Worm (Caenorhabditis elegans) whole organism, young adult: Measurements from ENCODE around the gene aipl-1.
"Not testable (repeated sequence)": the region's sequence is repeated elsewhere in the genome, so short reads cannot be mapped to it uniquely, and the experiment has no call there.

Source experiments
- B0019.2 ChIP-seq: fragments of 200-800 bp; sonication (Bioruptor generic); conservative IDR thresholded peaks from 2 replicates; pipeline ENCODE4 v1.3.6; 2022; ENCODE audit warnings: missing genetic modification reagents, missing genetic modification characterization, missing compliant biosample characterization
- B0035.1 ChIP-seq: sonication (generic microtip); optimal IDR thresholded peaks from 2 replicates; lab custom pipeline; 2016; ENCODE audit warnings: missing genetic modification characterization, mild to moderate bottlenecking, missing compliant biosample characterization, missing genotype, missing genetic modification reagents
- B0336.3 ChIP-seq: fragments of 200-800 bp; sonication (Bioruptor generic); IDR thresholded peaks from 2 replicates; pipeline ENCODE4 v1.3.6; 2022; ENCODE audit warnings: missing genetic modification characterization, missing compliant biosample characterization
- C06A6.2 ChIP-seq: fragments of 200-800 bp; sonication (Bioruptor generic); conservative IDR thresholded peaks from 2 replicates; pipeline ENCODE4 v1.3.6; 2022; ENCODE audit warnings: missing genetic modification characterization, missing compliant biosample characterization
- C17E4.6 ChIP-seq: fragments of 200-800 bp; sonication (Bioruptor generic); IDR thresholded peaks from 2 replicates; pipeline ENCODE4 v1.3.6; 2022; ENCODE audit warnings: missing genetic modification reagents, missing genetic modification characterization, missing compliant biosample characterization
- F10E7.11 ChIP-seq: sonication (generic microtip); optimal IDR thresholded peaks from 2 replicates; lab custom pipeline; 2017; ENCODE audit warnings: mild to moderate bottlenecking, missing genetic modification characterization, moderate library complexity, missing compliant biosample characterization
- F39B2.1 ChIP-seq: fragments of 200-800 bp; sonication (Bioruptor generic); IDR thresholded peaks from 2 replicates; pipeline ENCODE4 v1.3.6; 2022; ENCODE audit warnings: missing genetic modification reagents, missing genetic modification characterization, missing compliant biosample characterization
- F55B11.4 ChIP-seq: sonication (generic microtip); optimal IDR thresholded peaks from 2 replicates; lab custom pipeline; 2016; ENCODE audit warnings: missing compliant biosample characterization, missing genetic modification characterization, borderline replicate concordance; ENCODE audit not compliant: insufficient read depth
- F57A8.1 ChIP-seq: fragments of 200-800 bp; sonication (Bioruptor generic); optimal IDR thresholded peaks from 2 replicates; lab custom pipeline; 2018; ENCODE audit warnings: mild to moderate bottlenecking, missing genetic modification characterization, moderate library complexity, missing compliant biosample characterization
- K11D2.4 ChIP-seq: fragments of 200-800 bp; sonication (Bioruptor generic); IDR thresholded peaks from 2 replicates; pipeline ENCODE4 v1.3.6; 2022; ENCODE audit warnings: missing genetic modification reagents, missing genetic modification characterization, missing compliant biosample characterization
- T26A5.8 ChIP-seq: sonication (generic microtip); optimal IDR thresholded peaks from 2 replicates; lab custom pipeline; 2016; ENCODE audit warnings: missing genetic modification characterization, missing compliant biosample characterization
- Y53F4B.3 ChIP-seq: fragments of 200-800 bp; sonication (Bioruptor generic); IDR thresholded peaks from 2 replicates; pipeline ENCODE4 v1.3.6; 2022; ENCODE audit warnings: missing genetic modification reagents, missing genetic modification characterization, missing compliant biosample characterization
- Y53G8AR.9 ChIP-seq: fragments of 200-800 bp; sonication (Bioruptor generic); conservative IDR thresholded peaks from 2 replicates; pipeline ENCODE4 v1.3.6; 2022; ENCODE audit warnings: missing genetic modification reagents, missing genetic modification characterization, missing compliant biosample characterization
- Y95B8A.8 ChIP-seq: fragments of 200-800 bp; sonication (Bioruptor generic); IDR thresholded peaks from 2 replicates; pipeline ENCODE4 v1.3.6; 2022; ENCODE audit warnings: missing genetic modification reagents, missing genetic modification characterization, missing compliant biosample characterization
- aptf-2 ChIP-seq: fragments of 200-800 bp; sonication (Bioruptor generic); conservative IDR thresholded peaks from 2 replicates; pipeline ENCODE4 v1.3.6; 2022; ENCODE audit warnings: missing genetic modification reagents, missing genetic modification characterization, missing compliant biosample characterization
- ceh-100 ChIP-seq: fragments of 200-800 bp; sonication (Bioruptor generic); IDR thresholded peaks from 2 replicates; pipeline ENCODE4 v1.3.6; 2022; ENCODE audit warnings: missing genetic modification reagents, missing genetic modification characterization, missing compliant biosample characterization
- ceh-27 ChIP-seq: fragments of 200-800 bp; sonication (Bioruptor generic); optimal IDR thresholded peaks from 2 replicates; lab custom pipeline; 2018; ENCODE audit warnings: mild to moderate bottlenecking, missing genetic modification characterization, moderate library complexity, missing compliant biosample characterization
- ceh-91 ChIP-seq: fragments of 200-800 bp; sonication (Bioruptor generic); IDR thresholded peaks from 2 replicates; pipeline ENCODE4 v1.3.6; 2022; ENCODE audit warnings: missing genetic modification reagents, missing genetic modification characterization, missing compliant biosample characterization
- die-1 ChIP-seq: sonication (generic microtip); optimal IDR thresholded peaks from 2 replicates; lab custom pipeline; 2016; ENCODE audit warnings: missing genotype, mild to moderate bottlenecking, missing genetic modification characterization, missing compliant biosample characterization
- dox-1 ChIP-seq: fragments of 200-800 bp; sonication (Bioruptor generic); IDR thresholded peaks from 2 replicates; pipeline ENCODE4 v1.3.6; 2022; ENCODE audit warnings: missing genetic modification reagents, missing genetic modification characterization, missing compliant biosample characterization
- efl-1 ChIP-seq: fragments of 150-350 bp; optimal IDR thresholded peaks from 2 replicates; lab custom pipeline; 2014; ENCODE audit warnings: missing biosample characterization, missing genetic modification reagents, missing genetic modification characterization
- egl-18 ChIP-seq: fragments of 200-800 bp; sonication (Bioruptor generic); IDR thresholded peaks from 2 replicates; pipeline ENCODE4 v1.3.6; 2022; ENCODE audit warnings: missing genetic modification reagents, missing genetic modification characterization, missing compliant biosample characterization
- egrh-3 ChIP-seq: fragments of 200-800 bp; sonication (Bioruptor generic); IDR thresholded peaks from 2 replicates; pipeline ENCODE4 v1.3.6; 2022; ENCODE audit warnings: missing genetic modification reagents, missing genetic modification characterization, missing compliant biosample characterization
- ekl-4 ChIP-seq: fragments of 200-800 bp; sonication (Bioruptor generic); IDR thresholded peaks from 2 replicates; pipeline ENCODE4 v1.3.6; 2022; ENCODE audit warnings: missing genetic modification reagents, missing genetic modification characterization, missing compliant biosample characterization
- gei-17 ChIP-seq: fragments of 200-800 bp; sonication (Bioruptor generic); optimal IDR thresholded peaks from 2 replicates; lab custom pipeline; 2018; ENCODE audit warnings: mild to moderate bottlenecking, missing genetic modification characterization, missing compliant biosample characterization
- hmg-20 ChIP-seq: fragments of 200-800 bp; sonication (Bioruptor generic); IDR thresholded peaks from 2 replicates; pipeline ENCODE4 v1.3.6; 2022; ENCODE audit warnings: missing genetic modification reagents, missing genetic modification characterization, missing compliant biosample characterization
- lag-1 ChIP-seq: fragments of 200-800 bp; sonication (Bioruptor generic); IDR thresholded peaks from 2 replicates; pipeline ENCODE4 v1.3.6; 2022; ENCODE audit warnings: missing genetic modification reagents, missing genetic modification characterization, missing compliant biosample characterization
- lin-35 ChIP-seq, 3 experiments: fragments of 150-350 bp in 2 of 3; sonication (generic microtip) in 1 of 3; optimal IDR thresholded peaks; 2 replicates each; lab custom pipeline; 2014 to 2018; ENCODE audit warnings: missing biosample characterization in 3 of 3, missing genetic modification characterization in 3 of 3, missing genetic modification reagents in 3 of 3
- lin-40 ChIP-seq: sonication (generic microtip); optimal IDR thresholded peaks from 2 replicates; lab custom pipeline; 2016; ENCODE audit warnings: missing genetic modification characterization, mild to moderate bottlenecking, missing compliant biosample characterization, missing genotype, missing genetic modification reagents
- lin-54 ChIP-seq: fragments of 200-800 bp; sonication (Bioruptor generic); optimal IDR thresholded peaks from 2 replicates; lab custom pipeline; 2018; ENCODE audit warnings: mild to moderate bottlenecking, missing genetic modification characterization, missing compliant biosample characterization
- lsy-27 ChIP-seq: sonication (generic microtip); optimal IDR thresholded peaks from 2 replicates; lab custom pipeline; 2017; ENCODE audit warnings: missing genetic modification characterization, mild to moderate bottlenecking, missing compliant biosample characterization, antibody characterized with exemption, missing genotype, borderline replicate concordance; ENCODE audit not compliant: insufficient read depth
- madf-10 ChIP-seq: sonication (generic microtip); optimal IDR thresholded peaks from 2 replicates; lab custom pipeline; 2016; ENCODE audit warnings: mild to moderate bottlenecking, missing genetic modification characterization, missing compliant biosample characterization
- nfya-2 ChIP-seq: fragments of 200-800 bp; sonication (Bioruptor generic); IDR thresholded peaks from 2 replicates; pipeline ENCODE4 v1.3.6; 2022; ENCODE audit warnings: missing genetic modification reagents, missing genetic modification characterization, missing compliant biosample characterization
- nhr-120 ChIP-seq: fragments of 200-800 bp; sonication (Bioruptor generic); IDR thresholded peaks from 2 replicates; pipeline ENCODE4 v1.3.6; 2022; ENCODE audit warnings: missing genetic modification characterization, missing compliant biosample characterization
- nhr-80 ChIP-seq: sonication (generic microtip); optimal IDR thresholded peaks from 2 replicates; lab custom pipeline; 2016; ENCODE audit warnings: missing genetic modification characterization, missing compliant biosample characterization
- sdz-38 ChIP-seq: sonication (generic microtip); optimal IDR thresholded peaks from 2 replicates; lab custom pipeline; 2016; ENCODE audit warnings: missing genotype, missing genetic modification characterization, missing compliant biosample characterization
- sea-2 ChIP-seq: fragments of 200-800 bp; sonication (Bioruptor generic); IDR thresholded peaks from 2 replicates; pipeline ENCODE4 v1.3.6; 2022; ENCODE audit warnings: missing genetic modification characterization, missing compliant biosample characterization
- snpc-1.1 ChIP-seq: sonication (generic microtip); optimal IDR thresholded peaks from 2 replicates; lab custom pipeline; 2017; ENCODE audit warnings: missing genetic modification characterization, mild to moderate bottlenecking, missing compliant biosample characterization, antibody characterized with exemption, moderate library complexity, missing genotype, missing genetic modification reagents; ENCODE audit not compliant: insufficient read depth
- sptf-2 ChIP-seq: fragments of 200-800 bp; sonication (Bioruptor generic); optimal IDR thresholded peaks from 2 replicates; lab custom pipeline; 2018; ENCODE audit warnings: mild to moderate bottlenecking, missing genetic modification characterization, missing compliant biosample characterization
- tbp1 ChIP-seq: fragments of 200-800 bp; sonication (Bioruptor generic); optimal IDR thresholded peaks from 2 replicates; lab custom pipeline; 2018; ENCODE audit warnings: mild to moderate bottlenecking, missing genetic modification characterization, missing compliant biosample characterization
- tbx-9 ChIP-seq: sonication (generic microtip); optimal IDR thresholded peaks from 2 replicates; lab custom pipeline; 2016; ENCODE audit warnings: borderline replicate concordance, missing genetic modification characterization, inconsistent platforms, missing compliant biosample characterization
- unc-130 ChIP-seq: sonication (generic microtip); optimal IDR thresholded peaks from 2 replicates; lab custom pipeline; 2016; ENCODE audit warnings: missing genetic modification reagents, missing genetic modification characterization, missing compliant biosample characterization
- zim-3 ChIP-seq: sonication (generic microtip); optimal IDR thresholded peaks from 2 replicates; lab custom pipeline; 2017; ENCODE audit warnings: mild to moderate bottlenecking, missing genetic modification characterization, moderate library complexity, missing compliant biosample characterization
- ztf-18 ChIP-seq: sonication (generic microtip); optimal IDR thresholded peaks from 2 replicates; lab custom pipeline; 2016; ENCODE audit warnings: missing genotype, mild to moderate bottlenecking, missing genetic modification characterization, missing compliant biosample characterization

Gene aipl-1

ce11 chrV:15132423-15132822, 4.2 kb downstream of the aipl-1 start, which contains the start of gene str-171:
str-171 (minus strand) TSS chrV:15132523.
- TF ChIP-seq sea-2 (GFP tag; lab: Robert Waterston, UW) (no peak), F57A8.1 (no peak), efl-1 (no peak), nhr-80 (tag; lab: Kevin White, UChicago) (no peak), F39B2.1 (GFP tag; lab: Robert Waterston, UW) (no peak), tbp1 (GFP tag; lab: Kevin White, UChicago) (no peak), C17E4.6 (GFP tag; lab: Robert Waterston, UW) (no peak), F55B11.4 (tag; lab: Kevin White, UChicago) (no peak), B0336.3 (GFP tag; lab: Robert Waterston, UW) (no peak), T26A5.8 (no peak), Y53G8AR.9 (GFP tag; lab: Robert Waterston, UW) (no peak), lin-54 (GFP tag; lab: Kevin White, UChicago) (no peak), B0019.2 (GFP tag; lab: Robert Waterston, UW) (no peak), tbx-9 (no peak), sptf-2 (GFP tag; lab: Kevin White, UChicago) (no peak), dox-1 (no peak), sdz-38 (tag; lab: Kevin White, UChicago) (no peak), ceh-27 (no peak), K11D2.4 (no peak), lsy-27 (tag; lab: Kevin White, UChicago) (no peak)

- no peak for TF ChIP-seq ceh-100
- no peak for TF ChIP-seq nhr-120 (GFP tag; lab: Robert Waterston, UW)
- TF ChIP-seq hmg-20 = no peak
- TF ChIP-seq unc-130 (GFP tag; lab: Kevin White, UChicago) = no peak
- no peak for TF ChIP-seq Y53F4B.3 (GFP tag; lab: Robert Waterston, UW)
Measured at ce11 chrV:15127955-15128354, 8.6 kb downstream of the aipl-1 start, which contains the start of gene srr-7. srr-7 (plus strand) TSS chrV:15128255.

ce11 chrV:15127413-15127812, 9.2 kb downstream of the aipl-1 start, which contains the start of gene srj-27:
srj-27 (minus strand) TSS chrV:15127513.
- no peak for TF ChIP-seq egl-18
- no peak for TF ChIP-seq egrh-3 (GFP tag; lab: Robert Waterston, UW)
- TF ChIP-seq B0035.1 = no peak
- TF ChIP-seq snpc-1.1 = no peak
- no peak for TF ChIP-seq B0019.2 (GFP tag; lab: Robert Waterston, UW)
- TF ChIP-seq ceh-91 = no peak

- TF ChIP-seq C06A6.2 (GFP tag; lab: Robert Waterston, UW); die-1; aptf-2 (GFP tag; lab: Robert Waterston, UW): not testable (repeated sequence)
Measured at ce11 chrV:15125162-15125561, 11.4 kb downstream of the aipl-1 start, which contains the start of gene ugt-30. ugt-30 (minus strand) TSS chrV:15125262.

ce11 chrV:15119517-15119916, 17.1 kb downstream of the aipl-1 start, which contains the start of gene flor-1:
flor-1 (minus strand) TSS chrV:15119617.
- TF ChIP-seq nfya-2 (GFP tag; lab: Robert Waterston, UW) (no peak), zim-3 (tag; lab: Kevin White, UChicago) (no peak), lin-40 (tag; lab: Kevin White, UChicago) (no peak), Y95B8A.8 (GFP tag; lab: Robert Waterston, UW) (no peak), F55B11.4 (tag; lab: Kevin White, UChicago) (no peak), B0035.1 (no peak), lin-35 (GFP tag; optimal IDR thresholded peaks at IDR 0.05; lab: Kevin White, UChicago) (no peak), lag-1 (GFP tag; lab: Robert Waterston, UW) (no peak), gei-17 (no peak), madf-10 (tag; lab: Kevin White, UChicago) (no peak), ztf-18 (tag; lab: Kevin White, UChicago) (no peak), F10E7.11 (tag; lab: Kevin White, UChicago) (no peak), K11D2.4 (no peak), ekl-4 (GFP tag; lab: Robert Waterston, UW) (no peak)
